Worm (Caenorhabditis elegans): ENCODE results near the gene rml-3.

The rml-3 gene

ce11 chrX:6219892-6220291 is 19.0 kb downstream of the rml-3 start (continued):
- TF ChIP-seq ceh-6 (GFP tag; optimal IDR thresholded peaks at IDR 0.05) = peak; percentile 69
- peak; percentile 36 for TF ChIP-seq tbx-2 (tag; optimal IDR thresholded peaks at IDR 0.05)
- TF ChIP-seq unc-55 (GFP tag; optimal IDR thresholded peaks at IDR 0.05) = no peak
- no peak for TF ChIP-seq ets-4 (tag; optimal IDR thresholded peaks at IDR 0.05)
- peak; percentile 52 for TF ChIP-seq C08G9.2 (tag; optimal IDR thresholded peaks at IDR 0.05)
- peak; percentile 22 for TF ChIP-seq ztf-16 (tag; optimal IDR thresholded peaks at IDR 0.05)
- no peak for TF ChIP-seq K02D7.2 (tag; optimal IDR thresholded peaks at IDR 0.05)
- TF ChIP-seq pat-9 (tag; optimal IDR thresholded peaks at IDR 0.05) = peak; percentile 12
- TF ChIP-seq unc-3 (GFP tag; conservative IDR thresholded peaks at IDR 0.05) = 0 out of 2 replicates have a peak, but pooled peaks have one; percentile 18
- no peak for TF ChIP-seq unc-3 (tag; optimal IDR thresholded peaks at IDR 0.05)

ce11 chrX:6216551-6216950 is 22.3 kb downstream of the rml-3 start, which contains the start of gene lrch-1:
Gene lrch-1, minus strand, starts transcription at chrX:6216651.
- TF ChIP-seq fkh-6 (tag; optimal IDR thresholded peaks at IDR 0.05) (no peak), elt-2 (tag; optimal IDR thresholded peaks at IDR 0.05) (peak; percentile 29)

- TF ChIP-seq unc-42 (tag; optimal IDR thresholded peaks at IDR 0.05) = peak; percentile 77
- peak; percentile 33 for TF ChIP-seq ceh-31 (tag; optimal IDR thresholded peaks at IDR 0.05)
- TF ChIP-seq unc-86 (tag; optimal IDR thresholded peaks at IDR 0.05) = no peak
Observed at ce11 chrX:6211322-6211820, 27.5 kb downstream of the rml-3 start.

ce11 chrX:6208463-6208862 is 30.4 kb downstream of the rml-3 start, which contains the start of gene C14F11.7:
Gene C14F11.7, minus strand, starts transcription at chrX:6208563.
- TF ChIP-seq hlh-30 (tag; optimal IDR thresholded peaks at IDR 0.05; ENCODE audit: insufficient read depth) (no peak), dve-1 (tag; optimal IDR thresholded peaks at IDR 0.05) (no peak), hlh-13 (GFP tag; optimal IDR thresholded peaks at IDR 0.05) (no peak), unc-55 (GFP tag; optimal IDR thresholded peaks at IDR 0.05) (no peak), ceh-14 (tag; optimal IDR thresholded peaks at IDR 0.05) (no peak), ztf-16 (tag; optimal IDR thresholded peaks at IDR 0.05) (no peak), elt-2 (tag; optimal IDR thresholded peaks at IDR 0.05) (no peak), ceh-6 (GFP tag; optimal IDR thresholded peaks at IDR 0.05) (no peak), lim-6 (tag; optimal IDR thresholded peaks at IDR 0.05) (no peak), ceh-48 (tag; optimal IDR thresholded peaks at IDR 0.05) (no peak), rnt-1 (tag; optimal IDR thresholded peaks at IDR 0.05) (no peak), lin-11 (tag; optimal IDR thresholded peaks at IDR 0.05) (no peak), fkh-6 (tag; optimal IDR thresholded peaks at IDR 0.05) (no peak), K09A11.1 (tag; optimal IDR thresholded peaks at IDR 0.05; ENCODE audit: insufficient read depth) (no peak), npax-4 (tag; optimal IDR thresholded peaks at IDR 0.05) (no peak), tbx-7 (tag; optimal IDR thresholded peaks at IDR 0.05) (no peak), ceh-45 (GFP tag; IDR thresholded peaks at IDR 0.05) (no peak), pqm-1 (tag; optimal IDR thresholded peaks at IDR 0.05) (no peak), dmd-4 (tag; optimal IDR thresholded peaks at IDR 0.05; ENCODE audit: borderline replicate concordance) (no peak), nhr-232 (tag; optimal IDR thresholded peaks at IDR 0.05) (no peak)

- TF ChIP-seq ahr-1 (tag; optimal IDR thresholded peaks at IDR 0.05) = peak; percentile 93
- TF ChIP-seq F13H6.1 (tag; optimal IDR thresholded peaks at IDR 0.05) = peak; percentile 96
- peak; percentile 82 for TF ChIP-seq fkh-10 (GFP tag; optimal IDR thresholded peaks at IDR 0.05)
- TF ChIP-seq lin-11 (tag; optimal IDR thresholded peaks at IDR 0.05) = peak; percentile 92
- TF ChIP-seq unc-42 (tag; optimal IDR thresholded peaks at IDR 0.05) = peak; percentile 97
- TF ChIP-seq pqm-1 (tag; optimal IDR thresholded peaks at IDR 0.05) = peak; percentile 92
- peak; percentile 94 for TF ChIP-seq npax-4 (tag; optimal IDR thresholded peaks at IDR 0.05)
- peak; percentile 95 for TF ChIP-seq elt-4 (tag; optimal IDR thresholded peaks at IDR 0.05)
- TF ChIP-seq sox-2 (GFP tag; IDR thresholded peaks at IDR 0.05) = peak; percentile 96
- peak; percentile 95 for TF ChIP-seq Y22D7AL.16 (tag; optimal IDR thresholded peaks at IDR 0.05)
- TF ChIP-seq ceh-45 (GFP tag; IDR thresholded peaks at IDR 0.05) = peak; percentile 92
- peak; percentile 98 for TF ChIP-seq ceh-34 (tag; optimal IDR thresholded peaks at IDR 0.05)
- peak; percentile 96 for TF ChIP-seq pag-3 (tag; optimal IDR thresholded peaks at IDR 0.05; ENCODE audit: borderline replicate concordance)
- peak; percentile 97 for TF ChIP-seq ceh-31 (tag; optimal IDR thresholded peaks at IDR 0.05)
- TF ChIP-seq odd-2 (tag; optimal IDR thresholded peaks at IDR 0.05) = peak; percentile 74
- TF ChIP-seq madf-2 (tag; optimal IDR thresholded peaks at IDR 0.05) = peak; percentile 95
- peak; percentile 98 for TF ChIP-seq pat-9 (tag; optimal IDR thresholded peaks at IDR 0.05)
- TF ChIP-seq hlh-6 (tag; optimal IDR thresholded peaks at IDR 0.05) = peak; percentile 98
- peak; percentile 96 for TF ChIP-seq ceh-24 (tag; optimal IDR thresholded peaks at IDR 0.05)
- TF ChIP-seq ceh-18 (tag; optimal IDR thresholded peaks at IDR 0.05) = peak; percentile 97
- TF ChIP-seq ceh-22 (tag; optimal IDR thresholded peaks at IDR 0.05) = peak; percentile 58
- peak; percentile 98 for TF ChIP-seq unc-3 (GFP tag; conservative IDR thresholded peaks at IDR 0.05)
- TF ChIP-seq unc-3 (tag; optimal IDR thresholded peaks at IDR 0.05) = peak; percentile 95
Observed at ce11 chrX:6207687-6208088, 31.2 kb downstream of the rml-3 start, which contains the start of gene T13C5.6. Gene T13C5.6, minus strand, starts transcription at chrX:6207687.
